Worm (Caenorhabditis elegans) whole organism, L3 larva: ENCODE data around the gene C27F2.4.

ENCODE experiments used
- R02D3.7 ChIP-seq: fragments of 150-350 bp; optimal IDR thresholded peaks from 2 replicates; lab custom pipeline; 2014; ENCODE audit warnings: missing biosample characterization, missing genetic modification characterization
- ZK546.5 ChIP-seq: sonication (generic microtip); optimal IDR thresholded peaks from 2 replicates; lab custom pipeline; 2017; ENCODE audit warnings: missing biosample characterization, missing genetic modification characterization
- aly-2 ChIP-seq: fragments of 150-350 bp; optimal IDR thresholded peaks from 2 replicates; lab custom pipeline; 2014; ENCODE audit warnings: missing biosample characterization, missing genetic modification characterization
- ama-1 ChIP-seq: fragments of 150-350 bp; optimal IDR thresholded peaks from 2 replicates; lab custom pipeline; 2018
- ceh-16 ChIP-seq: sonication (generic microtip); optimal IDR thresholded peaks from 2 replicates; lab custom pipeline; 2017; ENCODE audit warnings: missing biosample characterization, missing genetic modification characterization
- ceh-28 ChIP-seq: fragments of 150-350 bp; optimal IDR thresholded peaks from 2 replicates; lab custom pipeline; 2014; ENCODE audit warnings: missing biosample characterization, missing genetic modification reagents, missing genetic modification characterization
- ceh-82 ChIP-seq: fragments of 150-350 bp; optimal IDR thresholded peaks from 2 replicates; lab custom pipeline; 2014; ENCODE audit warnings: missing biosample characterization, missing genetic modification characterization
- ceh-9 ChIP-seq: sonication (generic microtip); optimal IDR thresholded peaks from 2 replicates; lab custom pipeline; 2018; ENCODE audit warnings: missing biosample characterization, missing genetic modification characterization
- elt-1 ChIP-seq: fragments of 150-350 bp; optimal IDR thresholded peaks from 2 replicates; lab custom pipeline; 2014; ENCODE audit warnings: missing biosample characterization, missing genetic modification characterization
- elt-2 ChIP-seq: sonication (generic microtip); optimal IDR thresholded peaks from 2 replicates; lab custom pipeline; 2016; ENCODE audit warnings: missing genetic modification reagents, mild to moderate bottlenecking, missing genetic modification characterization, missing compliant biosample characterization
- fkh-2 ChIP-seq: fragments of 150-350 bp; optimal IDR thresholded peaks from 2 replicates; lab custom pipeline; 2014; ENCODE audit warnings: missing biosample characterization, missing genetic modification reagents, missing genetic modification characterization
- hmg-11 ChIP-seq: sonication (generic microtip); optimal IDR thresholded peaks from 2 replicates; lab custom pipeline; 2016; ENCODE audit warnings: missing genetic modification characterization, missing compliant biosample characterization
- jun-1 ChIP-seq: fragments of 150-350 bp; optimal IDR thresholded peaks from 2 replicates; lab custom pipeline; 2014; ENCODE audit warnings: missing biosample characterization, missing genetic modification reagents, missing genetic modification characterization
- lin-15B ChIP-seq: fragments of 150-350 bp; optimal IDR thresholded peaks from 2 replicates; lab custom pipeline; 2014; ENCODE audit warnings: missing biosample characterization, missing genetic modification characterization
- lsy-12 ChIP-seq: sonication (generic microtip); optimal IDR thresholded peaks from 2 replicates; lab custom pipeline; 2016; ENCODE audit warnings: mild to moderate bottlenecking, missing genetic modification characterization, missing compliant biosample characterization
- mml-1 ChIP-seq: fragments of 150-350 bp; sonication (generic microtip); optimal IDR thresholded peaks from 3 replicates; lab custom pipeline; 2014; ENCODE audit warnings: missing biosample characterization, missing genetic modification characterization
- nfya-1 ChIP-seq: sonication (generic microtip); optimal IDR thresholded peaks from 2 replicates; lab custom pipeline; 2017; ENCODE audit warnings: missing genetic modification characterization, mild to moderate bottlenecking, missing compliant biosample characterization, antibody characterized with exemption, moderate library complexity; ENCODE audit not compliant: insufficient read depth
- nhr-11 ChIP-seq: fragments of 150-350 bp; optimal IDR thresholded peaks from 2 replicates; lab custom pipeline; 2014; ENCODE audit warnings: missing biosample characterization, missing genetic modification characterization
- nhr-12 ChIP-seq: fragments of 150-350 bp; optimal IDR thresholded peaks from 2 replicates; lab custom pipeline; 2014; ENCODE audit warnings: missing biosample characterization, missing genetic modification characterization
- nhr-23 ChIP-seq: fragments of 150-350 bp; optimal IDR thresholded peaks from 2 replicates; lab custom pipeline; 2014; ENCODE audit warnings: missing biosample characterization, missing genetic modification reagents, missing genetic modification characterization
- nhr-237 ChIP-seq: fragments of 150-350 bp; optimal IDR thresholded peaks from 2 replicates; lab custom pipeline; 2014; ENCODE audit warnings: missing biosample characterization, missing genetic modification characterization
- nhr-25 ChIP-seq: sonication (generic microtip); optimal IDR thresholded peaks from 2 replicates; lab custom pipeline; 2017; ENCODE audit warnings: missing biosample characterization, missing genetic modification characterization
- nhr-28 ChIP-seq: fragments of 150-350 bp; optimal IDR thresholded peaks from 2 replicates; lab custom pipeline; 2014; ENCODE audit warnings: missing biosample characterization, missing genetic modification characterization
- nhr-43 ChIP-seq: sonication (generic microtip); optimal IDR thresholded peaks from 2 replicates; lab custom pipeline; 2016; ENCODE audit warnings: mild to moderate bottlenecking, missing genetic modification characterization, missing compliant biosample characterization; ENCODE audit not compliant: poor library complexity, severe bottlenecking
- nhr-67 ChIP-seq: fragments of 150-350 bp; optimal IDR thresholded peaks from 2 replicates; lab custom pipeline; 2014; ENCODE audit warnings: missing biosample characterization, missing genetic modification characterization
- nhr-77 ChIP-seq: fragments of 150-350 bp; optimal IDR thresholded peaks from 2 replicates; lab custom pipeline; 2014; ENCODE audit warnings: missing biosample characterization, missing genetic modification characterization
- pha-4 ChIP-seq: fragments of 150-350 bp; optimal IDR thresholded peaks from 2 replicates; lab custom pipeline; 2014; ENCODE audit warnings: missing biosample characterization, missing genetic modification reagents, missing genetic modification characterization
- pqm-1 ChIP-seq: fragments of 150-350 bp; optimal IDR thresholded peaks from 2 replicates; lab custom pipeline; 2017; ENCODE audit warnings: missing biosample characterization, missing genetic modification characterization, inconsistent platforms
- snpc-4 ChIP-seq: fragments of 150-350 bp; optimal IDR thresholded peaks from 2 replicates; lab custom pipeline; 2014; ENCODE audit warnings: missing biosample characterization, missing genetic modification characterization
- tbx-2 ChIP-seq: sonication (generic microtip); optimal IDR thresholded peaks from 2 replicates; lab custom pipeline; 2016; ENCODE audit warnings: mild to moderate bottlenecking, missing genetic modification characterization, missing compliant biosample characterization
- unc-39 ChIP-seq: sonication (generic microtip); optimal IDR thresholded peaks from 4 replicates; lab custom pipeline; 2017; ENCODE audit warnings: missing biosample characterization, missing genetic modification characterization
- unc-62 ChIP-seq: fragments of 150-350 bp; sonication (generic microtip); optimal IDR thresholded peaks from 4 replicates; lab custom pipeline; 2014; ENCODE audit warnings: missing biosample characterization, missing genetic modification reagents, missing genetic modification characterization
- ztf-11 ChIP-seq: fragments of 150-350 bp; optimal IDR thresholded peaks from 2 replicates; lab custom pipeline; 2014; ENCODE audit warnings: missing biosample characterization, missing genetic modification characterization

C27F2.4 gene

DNA sequence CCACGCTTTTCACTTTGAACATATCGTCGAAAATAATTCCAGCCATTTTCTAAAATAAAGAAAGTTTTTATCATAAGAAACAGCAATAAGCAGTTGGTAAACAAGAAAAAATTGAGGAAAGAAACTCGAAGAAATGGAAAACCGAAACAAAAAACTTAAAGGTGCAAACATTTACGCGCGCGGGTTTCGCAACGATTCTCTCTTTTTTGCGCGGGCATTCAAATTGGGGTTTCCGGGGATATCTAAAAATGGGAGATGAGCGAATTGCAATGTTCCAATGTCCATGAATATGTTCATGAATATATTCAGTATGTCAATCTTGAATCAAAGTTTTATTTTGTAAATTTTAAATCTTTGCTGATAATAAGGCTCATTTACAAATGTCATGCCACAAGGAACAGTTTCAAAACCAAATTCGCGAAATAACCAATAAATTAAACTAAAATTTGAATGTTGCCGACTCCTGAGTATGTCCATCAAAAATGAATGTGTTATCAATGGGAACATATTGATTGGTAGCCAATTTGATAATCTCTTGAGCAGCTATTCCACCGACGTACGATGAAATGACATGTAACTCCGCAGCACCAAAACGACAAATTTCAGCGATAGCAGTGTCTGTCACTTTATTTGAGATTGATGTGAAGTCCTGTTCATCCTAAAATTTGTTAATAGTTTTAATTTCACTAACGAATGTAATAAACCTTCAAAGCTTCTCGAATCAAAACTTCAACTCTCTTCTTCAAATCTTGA, 42.0 kb downstream of the C27F2.4 start, which contains the start of gene rpb-8 (continued):
- TF ChIP-seq nhr-25 (tag; lab: Kevin White, UChicago) = peak; percentile 8
- TF ChIP-seq mml-1 (tag; lab: Kevin White, UChicago) = no peak
- no peak for TF ChIP-seq nhr-237 (tag; lab: Kevin White, UChicago)
- TF ChIP-seq R02D3.7 (tag; lab: Kevin White, UChicago) = no peak
- TF ChIP-seq jun-1 (tag; lab: Kevin White, UChicago) = no peak
- no peak for TF ChIP-seq nhr-28
- no peak for TF ChIP-seq ceh-82 (tag; lab: Kevin White, UChicago)
- TF ChIP-seq nhr-43 = no peak

DNA sequence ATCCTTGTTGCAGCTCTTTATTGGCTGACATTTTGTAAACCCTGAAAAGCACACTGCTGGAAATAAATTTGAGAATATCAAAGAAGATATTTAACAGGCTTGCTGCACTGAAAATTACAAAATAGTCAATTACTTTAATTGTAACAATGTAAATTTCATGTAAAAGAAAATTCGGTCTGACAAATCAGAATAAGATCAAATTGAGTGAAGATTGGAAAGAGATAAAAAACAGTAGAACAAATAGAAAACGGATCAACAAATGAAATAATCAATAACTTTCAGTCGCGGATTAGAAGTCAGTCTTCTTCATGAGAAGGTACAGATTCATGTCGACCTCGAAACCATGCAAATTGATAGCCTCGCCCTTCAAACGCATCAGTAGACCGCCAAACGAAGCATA, 43.0 kb downstream of the C27F2.4 start, which contains the start of gene rars-1:
Gene rars-1 (minus strand): TSS at position 101 of the 400 bp plus-strand sequence.
- TF ChIP-seq ceh-16 = no peak
- no peak for TF ChIP-seq aly-2 (tag; lab: Kevin White, UChicago)
- no peak for TF ChIP-seq nhr-77 (tag; lab: Kevin White, UChicago)
- TF ChIP-seq nhr-11 = no peak
- TF ChIP-seq snpc-4 (tag; lab: Kevin White, UChicago) = no peak
- TF ChIP-seq nhr-12 (tag; lab: Kevin White, UChicago) = no peak
- TF ChIP-seq jun-1 (tag; lab: Kevin White, UChicago) = no peak
- no peak for TF ChIP-seq elt-2 (tag; lab: Kevin White, UChicago)
- no peak for TF ChIP-seq hmg-11 (tag; lab: Kevin White, UChicago)
- TF ChIP-seq elt-1 (tag; lab: Kevin White, UChicago) = no peak

DNA sequence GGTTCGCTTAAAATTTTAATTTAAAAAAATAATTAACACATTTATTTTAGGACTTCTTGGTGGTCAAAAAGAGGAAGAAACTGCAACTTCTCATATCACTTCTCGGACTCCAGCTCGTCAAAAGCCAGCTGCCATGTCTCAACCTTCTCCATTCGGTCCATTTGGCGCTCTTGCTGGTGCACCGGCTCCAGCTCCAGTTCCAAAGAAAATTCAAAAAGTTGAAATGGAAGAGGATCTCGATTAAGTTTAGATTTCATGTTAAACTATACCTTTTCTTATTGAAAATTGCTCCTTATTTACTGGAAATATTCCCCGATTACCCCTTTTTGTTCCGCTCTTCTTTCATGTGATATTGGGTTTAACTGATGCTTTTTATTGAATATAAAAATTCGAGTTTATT, 46.4 kb downstream of the C27F2.4 start:
- TF ChIP-seq ceh-28 (tag; lab: Kevin White, UChicago) = no peak
- TF ChIP-seq ceh-9 (tag; lab: Kevin White, UChicago) = no peak
- TF ChIP-seq tbx-2 = no peak
- TF ChIP-seq ZK546.5 (tag; lab: Kevin White, UChicago) = no peak
- no peak for TF ChIP-seq nhr-12 (tag; lab: Kevin White, UChicago)
- no peak for TF ChIP-seq R02D3.7 (tag; lab: Kevin White, UChicago)
- no peak for TF ChIP-seq nhr-25 (tag; lab: Kevin White, UChicago)

DNA sequence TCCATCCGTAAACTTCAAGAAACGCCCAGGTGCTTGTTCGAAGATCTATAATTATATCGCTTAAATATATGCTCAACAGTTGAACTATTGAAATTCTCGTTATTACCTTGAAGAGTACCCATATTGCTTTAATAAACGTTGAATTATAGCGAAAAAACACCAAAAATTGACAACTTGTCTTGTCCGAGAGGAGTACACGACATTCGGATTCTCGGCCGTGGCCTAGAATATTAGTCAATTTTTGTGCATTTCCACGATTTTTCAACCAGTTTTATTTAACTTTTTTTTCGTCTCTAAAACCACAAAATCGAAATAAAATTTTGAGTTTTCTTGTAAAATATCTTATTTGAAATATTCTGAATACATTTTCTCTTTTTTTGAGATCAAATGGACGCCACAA, 47.8 kb downstream of the C27F2.4 start, which contains the start of the genes F26F4.9 and cee-1:
Gene F26F4.9 (minus strand): TSS at position 205 of the 400 bp plus-strand sequence.
Gene cee-1 (plus strand): TSS at position 383 of the 400 bp plus-strand sequence.
- TF ChIP-seq unc-62 (GFP tag; lab: Kevin White, UChicago) (no peak), snpc-4 (tag; lab: Kevin White, UChicago) (peak; percentile 53), nhr-77 (tag; lab: Kevin White, UChicago) (no peak), aly-2 (tag; lab: Kevin White, UChicago) (no peak), ZK546.5 (tag; lab: Kevin White, UChicago) (no peak), fkh-2 (tag; lab: Kevin White, UChicago) (no peak), hmg-11 (tag; lab: Kevin White, UChicago) (peak; percentile 33), lin-15B (tag; lab: Kevin White, UChicago) (peak; percentile 80), nhr-23 (tag; lab: Kevin White, UChicago) (peak; percentile 48), elt-2 (tag; lab: Kevin White, UChicago) (peak; percentile 6), nfya-1 (tag; lab: Kevin White, UChicago) (peak; percentile 65), jun-1 (tag; lab: Kevin White, UChicago) (peak; percentile 22), nhr-43 (peak; percentile 90), pha-4 (tag; lab: Kevin White, UChicago) (peak; percentile 71), pqm-1 (peak; percentile 43), tbx-2 (no peak)

DNA sequence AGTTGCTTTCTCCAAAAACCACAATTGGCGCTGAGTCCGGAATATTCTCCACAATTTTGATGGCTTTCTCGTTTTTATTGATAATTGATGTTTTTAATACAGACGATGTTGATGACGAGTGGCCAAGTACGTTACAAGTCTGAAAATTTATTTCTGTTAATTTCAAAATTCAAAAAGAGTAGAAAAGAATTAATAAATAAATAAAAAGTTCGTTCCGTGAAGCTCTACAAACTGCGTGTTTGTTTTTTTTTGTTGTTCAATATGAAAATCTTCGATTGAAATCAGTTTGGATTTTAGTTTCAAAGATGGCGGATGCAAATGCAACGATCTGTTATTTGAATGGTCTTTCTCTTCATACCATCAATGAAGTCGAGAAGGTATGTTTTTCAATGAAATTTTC, 49.1 kb downstream of the C27F2.4 start, which contains the start of gene F26F4.2:
Gene F26F4.2 (plus strand): TSS at position 301 of the 400 bp plus-strand sequence.
- TF ChIP-seq tbx-2 (no peak), unc-62 (GFP tag; lab: Kevin White, UChicago) (no peak), elt-1 (tag; lab: Kevin White, UChicago) (no peak), ceh-9 (tag; lab: Kevin White, UChicago) (no peak), lsy-12 (tag; lab: Kevin White, UChicago) (no peak), unc-39 (no peak), nhr-28 (no peak), pqm-1 (no peak), nhr-43 (no peak), ztf-11 (no peak), lin-15B (tag; lab: Kevin White, UChicago) (no peak), ama-1 (lab: Kevin White, UChicago) (no peak), jun-1 (tag; lab: Kevin White, UChicago) (no peak), nhr-11 (no peak), nhr-67 (tag; lab: Kevin White, UChicago) (no peak)
- TF ChIP-seq, all 47 proteins: peak for 0
